Worm (Caenorhabditis elegans): Measurements from ENCODE around the gene T05B9.2.

The T05B9.2 gene

ce11 chrII:11270829-11271228 is 15.2 kb downstream of the T05B9.2 start:
- TF ChIP-seq tbp1 (GFP tag; optimal IDR thresholded peaks at IDR 0.05), result no peak
- TF ChIP-seq rpc-1 (optimal IDR thresholded peaks at IDR 0.05), result no peak
- TF ChIP-seq rpc-1 (tag; optimal IDR thresholded peaks at IDR 0.05), result no peak
- peak; percentile 85 for TF ChIP-seq zfh-2 (GFP tag; conservative IDR thresholded peaks at IDR 0.05)
- peak; percentile 83 for TF ChIP-seq egrh-3 (GFP tag; IDR thresholded peaks at IDR 0.05)
- no peak for TF ChIP-seq ztf-6 (GFP tag; IDR thresholded peaks at IDR 0.05)
- TF ChIP-seq lsy-27 (tag; optimal IDR thresholded peaks at IDR 0.05; ENCODE audit: borderline replicate concordance, insufficient read depth), result no peak
- no peak for TF ChIP-seq cebp-2 (GFP tag; IDR thresholded peaks at IDR 0.05)
- TF ChIP-seq ama-1 (optimal IDR thresholded peaks at IDR 0.05), result no peak
- TF ChIP-seq ama-1 (GFP tag; optimal IDR thresholded peaks at IDR 0.05), result no peak
- TF ChIP-seq attf-3 (GFP tag; conservative IDR thresholded peaks at IDR 0.05), result no peak
- no peak for TF ChIP-seq dpl-1 (GFP tag; optimal IDR thresholded peaks at IDR 0.05)
- TF ChIP-seq snpc-1.1 (tag; optimal IDR thresholded peaks at IDR 0.05; ENCODE audit: insufficient read depth), result no peak
- TF ChIP-seq mes-4 (tag; optimal IDR thresholded peaks at IDR 0.05), result no peak
- TF ChIP-seq sea-2 (GFP tag; IDR thresholded peaks at IDR 0.05), result no peak

ce11 chrII:11274876-11275275 is 19.2 kb downstream of the T05B9.2 start:
- TF ChIP-seq ztf-28 (GFP tag; IDR thresholded peaks at IDR 0.05) (no peak), unc-130 (GFP tag; optimal IDR thresholded peaks at IDR 0.05) (no peak), T07F8.4 (tag; optimal IDR thresholded peaks at IDR 0.05) (no peak), Y95B8A.8 (GFP tag; IDR thresholded peaks at IDR 0.05) (no peak), ztf-22 (GFP tag; optimal IDR thresholded peaks at IDR 0.05) (no peak), ets-4 (GFP tag; optimal IDR thresholded peaks at IDR 0.05) (no peak), hrde-1 (tag; optimal IDR thresholded peaks at IDR 0.05; ENCODE audit: borderline replicate concordance) (no peak), fkh-3 (tag; optimal IDR thresholded peaks at IDR 0.05) (no peak), F37B4.10 (GFP tag; IDR thresholded peaks at IDR 0.05) (no peak), B0261.1 (tag; optimal IDR thresholded peaks at IDR 0.05) (no peak), cebp-1 (GFP tag; IDR thresholded peaks at IDR 0.05) (no peak), cebp-1 (tag; optimal IDR thresholded peaks at IDR 0.05) (no peak), nfyb-1 (GFP tag; IDR thresholded peaks at IDR 0.05) (no peak), hmg-1.2 (GFP tag; IDR thresholded peaks at IDR 0.05) (no peak), pha-4 (tag; optimal IDR thresholded peaks at IDR 0.05) (no peak), ccch-3 (GFP tag; optimal IDR thresholded peaks at IDR 0.05) (no peak), F49E8.2 (tag; optimal IDR thresholded peaks at IDR 0.05; ENCODE audit: insufficient read depth) (no peak), akir-1 (GFP tag; optimal IDR thresholded peaks at IDR 0.05) (no peak)

- TF ChIP-seq mel-28 (tag; optimal IDR thresholded peaks at IDR 0.05; ENCODE audit: borderline replicate concordance) (no peak), unc-62 (GFP tag; optimal IDR thresholded peaks at IDR 0.05) (no peak), snpc-1.3 (tag; optimal IDR thresholded peaks at IDR 0.05; ENCODE audit: insufficient read depth) (no peak), lsy-27 (tag; optimal IDR thresholded peaks at IDR 0.05; ENCODE audit: borderline replicate concordance, insufficient read depth) (no peak), ceh-40 (GFP tag; IDR thresholded peaks at IDR 0.05) (no peak), him-1 (tag; optimal IDR thresholded peaks at IDR 0.05) (no peak), bed-1 (GFP tag; IDR thresholded peaks at IDR 0.05) (no peak), ztf-6 (GFP tag; IDR thresholded peaks at IDR 0.05) (no peak), gei-17 (GFP tag; optimal IDR thresholded peaks at IDR 0.05) (no peak), Y95B8A.8 (GFP tag; IDR thresholded peaks at IDR 0.05) (no peak)
Measured at ce11 chrII:11275484-11275883, 19.8 kb downstream of the T05B9.2 start.
